Worm (Caenorhabditis elegans) whole organism, L1 larva: ENCODE results near the gene Y53C12A.6.

Source experiments
- elt-3 ChIP-seq, 6 experiments: fragments of 150-350 bp in 1 of 6; sonication (generic microtip); optimal IDR thresholded peaks; 2 replicates each; lab custom pipeline; 2017 to 2018; ENCODE audit warnings: missing biosample characterization in 6 of 6, missing genetic modification characterization in 6 of 6, inconsistent platforms in 1 of 6
- fkh-8 ChIP-seq: sonication (generic microtip); optimal IDR thresholded peaks from 2 replicates; lab custom pipeline; 2016; ENCODE audit warnings: mild to moderate bottlenecking, missing genetic modification characterization, missing compliant biosample characterization
- lin-15B ChIP-seq: fragments of 150-350 bp; sonication (generic microtip); optimal IDR thresholded peaks from 3 replicates; lab custom pipeline; 2014; ENCODE audit warnings: missing biosample characterization, missing genetic modification characterization
- sptf-1 ChIP-seq: fragments of 150-350 bp; optimal IDR thresholded peaks from 2 replicates; lab custom pipeline; 2014; ENCODE audit warnings: missing biosample characterization, missing genetic modification characterization

- TF ChIP-seq sptf-1 (tag; lab: Kevin White, UChicago) (no peak), fkh-8 (tag; lab: Kevin White, UChicago) (no peak), elt-3 (tag; optimal IDR thresholded peaks at IDR 0.05; lab: Kevin White, UChicago) (no peak), lin-15B (tag; lab: Kevin White, UChicago) (no peak)
Measured at ce11 chrII:9706207-9706606, 11.6 kb downstream of the Y53C12A.6 start, which contains the start of gene Y53C12A.3.
